Worm (Caenorhabditis elegans): ENCODE measurements around the gene hpo-39.

DNA sequence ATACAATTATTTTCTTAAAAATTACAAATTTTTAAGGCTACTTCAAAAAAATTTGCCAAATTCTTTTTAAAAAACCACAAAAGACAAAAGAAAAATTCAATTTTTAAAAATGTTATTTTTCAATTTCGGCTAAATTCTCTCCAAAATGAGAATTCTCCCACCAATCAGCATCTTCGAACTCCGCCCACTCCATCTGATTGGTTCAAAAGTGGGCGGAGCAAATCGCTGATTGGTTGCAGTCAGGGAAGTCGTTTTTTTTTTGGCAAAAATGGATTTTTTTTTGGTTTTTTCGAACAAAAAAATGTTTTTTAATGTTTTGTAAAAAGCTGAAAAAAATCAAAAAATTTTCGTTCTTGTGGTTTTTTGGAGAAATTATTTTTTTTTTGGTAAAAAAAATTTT, 33.9 kb downstream of the hpo-39 start:
- no peak for TF ChIP-seq flt-1 (GFP tag; IDR thresholded peaks at IDR 0.05)
- no peak for TF ChIP-seq ama-1 (optimal IDR thresholded peaks at IDR 0.05)
- no peak for TF ChIP-seq aly-1 (tag; optimal IDR thresholded peaks at IDR 0.05)
- TF ChIP-seq hnd-1 (tag; optimal IDR thresholded peaks at IDR 0.05), result no peak
- TF ChIP-seq hmg-4 (GFP tag; optimal IDR thresholded peaks at IDR 0.05), result no peak
- TF ChIP-seq hmbx-1 (tag; optimal IDR thresholded peaks at IDR 0.05), result no peak
- TF ChIP-seq tbx-11 (GFP tag; IDR thresholded peaks at IDR 0.05), result no peak
- TF ChIP-seq ets-7 (tag; optimal IDR thresholded peaks at IDR 0.05), result no peak
- no peak for TF ChIP-seq scrt-1 (GFP tag; IDR thresholded peaks at IDR 0.05)
- TF ChIP-seq ceh-36 (tag; optimal IDR thresholded peaks at IDR 0.05), result no peak
